Fruit fly (Drosophila melanogaster) whole organism, adult: ENCODE results near the gene SPoCk.

Experiments
- CG14711 ChIP-seq: fragments of 200-800 bp; sonication (Bioruptor generic); optimal IDR thresholded peaks from 2 replicates; lab custom pipeline; 2018; ENCODE audit warnings: missing biosample characterization, mild to moderate bottlenecking, missing genetic modification characterization, moderate library complexity
- Clk ChIP-seq: fragments of 200-800 bp; sonication (Bioruptor generic); optimal IDR thresholded peaks from 2 replicates; lab custom pipeline; 2017; ENCODE audit warnings: missing biosample characterization, missing genetic modification characterization
- Crg-1 ChIP-seq: fragments of 200-800 bp; sonication (Bioruptor generic); optimal IDR thresholded peaks from 2 replicates; lab custom pipeline; 2016; ENCODE audit warnings: missing biosample characterization, missing genetic modification characterization
- Hr96 ChIP-seq: fragments of 200-800 bp; sonication (Bioruptor generic); optimal IDR thresholded peaks from 2 replicates; lab custom pipeline; 2016; ENCODE audit warnings: missing biosample characterization, missing genetic modification characterization
- Mnt ChIP-seq: fragments of 200-800 bp; sonication (Bioruptor generic); optimal IDR thresholded peaks from 2 replicates; lab custom pipeline; 2016; ENCODE audit warnings: missing biosample characterization, mild to moderate bottlenecking, missing genetic modification characterization

DNA sequence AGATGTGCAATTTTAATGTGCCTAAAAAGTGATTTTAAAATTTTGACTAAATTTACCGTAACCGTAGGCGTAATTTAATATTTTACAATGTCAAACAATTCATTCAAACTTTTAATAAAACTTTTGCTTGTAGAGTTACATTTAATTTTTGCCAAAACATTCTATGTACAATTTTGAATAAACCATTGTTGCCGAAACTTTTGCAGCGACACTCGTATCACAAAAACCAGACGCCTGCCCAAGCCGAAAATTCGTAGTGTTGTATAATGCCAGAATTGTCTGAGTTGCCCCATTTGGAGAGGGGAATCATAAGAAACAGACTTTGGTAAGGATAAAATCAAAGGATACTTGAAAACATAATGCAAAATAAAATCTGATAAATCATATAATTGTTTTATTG is 46.4 kb downstream of the SPoCk start:
- TF ChIP-seq Clk (GFP tag; lab: Kevin White, UChicago) (no peak), CG14711 (no peak), Mnt (GFP tag; lab: Kevin White, UChicago) (no peak), Hr96 (GFP tag; lab: Kevin White, UChicago) (no peak), Crg-1 (GFP tag; lab: Kevin White, UChicago) (no peak)
